Fruit fly (Drosophila melanogaster) whole organism, embryonic: ENCODE measurements around the gene CG32720.
A peak's percentile ranks its signal among the peaks of the same experiment; 100 is the strongest.

Source experiments
- B-H1 ChIP-seq: fragments of 200-800 bp; sonication (Bioruptor generic); IDR thresholded peaks from 3 replicates; pipeline ENCODE4 v1.3.6; 2022; ENCODE audit warnings: missing biosample characterization, missing genetic modification characterization
- BEAF-32 ChIP-seq: fragments of 200-800 bp; sonication (Bioruptor generic); optimal IDR thresholded peaks from 3 replicates; lab custom pipeline; 2017; ENCODE audit warnings: missing biosample characterization, missing genetic modification characterization, mild to moderate bottlenecking, moderate library complexity, missing genetic modification reagents
- Bdp1 ChIP-seq: fragments of 200-800 bp; sonication (Bioruptor generic); optimal IDR thresholded peaks from 3 replicates; lab custom pipeline; 2016; ENCODE audit warnings: missing biosample characterization, missing genetic modification characterization
- CG11723 ChIP-seq: fragments of 200-800 bp; sonication (Bioruptor generic); optimal IDR thresholded peaks from 2 replicates; lab custom pipeline; 2017; ENCODE audit warnings: missing biosample characterization, mild to moderate bottlenecking, missing genetic modification characterization
- CG12071 ChIP-seq: fragments of 200-800 bp; sonication (Bioruptor generic); optimal IDR thresholded peaks from 3 replicates; lab custom pipeline; 2018; ENCODE audit warnings: missing biosample characterization, mild to moderate bottlenecking, missing genetic modification characterization
- CG13123 ChIP-seq: fragments of 200-800 bp; sonication (Bioruptor generic); optimal IDR thresholded peaks from 2 replicates; lab custom pipeline; 2016; ENCODE audit warnings: missing biosample characterization, missing genetic modification characterization
- CG13424 ChIP-seq: fragments of 200-800 bp; sonication (Bioruptor generic); optimal IDR thresholded peaks from 2 replicates; lab custom pipeline; 2019; ENCODE audit warnings: missing biosample characterization, mild to moderate bottlenecking, missing genetic modification characterization, moderate library complexity
- CG13624 ChIP-seq: fragments of 200-800 bp; sonication (Bioruptor generic); optimal IDR thresholded peaks from 2 replicates; lab custom pipeline; 2016; ENCODE audit warnings: missing biosample characterization, missing genetic modification characterization
- CG14860 ChIP-seq: fragments of 200-800 bp; sonication (Bioruptor generic); IDR thresholded peaks from 3 replicates; pipeline ENCODE4 v1.3.6; 2022; ENCODE audit warnings: missing biosample characterization, missing genetic modification characterization; ENCODE audit not compliant: partially characterized antibody
- CG17361 ChIP-seq: fragments of 200-800 bp; sonication (Bioruptor generic); IDR thresholded peaks from 3 replicates; pipeline ENCODE4 v1.3.6; 2022; ENCODE audit warnings: missing biosample characterization, missing genetic modification characterization
- CG2116 ChIP-seq: fragments of 200-800 bp; sonication (Bioruptor generic); optimal IDR thresholded peaks from 3 replicates; lab custom pipeline; 2018; ENCODE audit warnings: missing biosample characterization, mild to moderate bottlenecking, missing genetic modification characterization
- CG30020 ChIP-seq: fragments of 200-800 bp; optimal IDR thresholded peaks from 2 replicates; lab custom pipeline; 2019; ENCODE audit warnings: missing biosample characterization, mild to moderate bottlenecking, missing genetic modification characterization, moderate library complexity
- CG6175 ChIP-seq: fragments of 200-800 bp; sonication (Bioruptor generic); IDR thresholded peaks from 3 replicates; pipeline ENCODE4 v1.3.6; 2022; ENCODE audit warnings: missing biosample characterization, missing genetic modification characterization
- CG6791 ChIP-seq: fragments of 200-800 bp; sonication (Bioruptor generic); IDR thresholded peaks from 3 replicates; pipeline ENCODE4 v1.3.6; 2022; ENCODE audit warnings: missing biosample characterization, missing genetic modification characterization; ENCODE audit not compliant: partially characterized antibody
- CG7271 ChIP-seq: fragments of 200-800 bp; sonication (Bioruptor generic); optimal IDR thresholded peaks from 2 replicates; lab custom pipeline; 2018; ENCODE audit warnings: missing biosample characterization, mild to moderate bottlenecking, missing genetic modification characterization, moderate library complexity
- CG7357 ChIP-seq: fragments of 200-800 bp; sonication (Bioruptor generic); IDR thresholded peaks from 3 replicates; pipeline ENCODE4 v1.3.6; 2022; ENCODE audit warnings: missing biosample characterization, missing genetic modification characterization
- CG7372 ChIP-seq: fragments of 200-800 bp; sonication (Bioruptor generic); IDR thresholded peaks from 2 replicates; pipeline ENCODE4 v1.3.6; 2022; ENCODE audit warnings: missing biosample characterization, missing genetic modification characterization
- CG9727 ChIP-seq: fragments of 200-800 bp; sonication (Bioruptor generic); optimal IDR thresholded peaks from 3 replicates; lab custom pipeline; 2017; ENCODE audit warnings: missing biosample characterization, mild to moderate bottlenecking, missing genetic modification characterization
- Dad ChIP-seq: fragments of 200-800 bp; sonication (Bioruptor generic); optimal IDR thresholded peaks from 3 replicates; lab custom pipeline; 2016; ENCODE audit warnings: missing biosample characterization, missing genetic modification characterization
- Dek ChIP-seq: fragments of 200-800 bp; sonication (Bioruptor generic); optimal IDR thresholded peaks from 3 replicates; lab custom pipeline; 2019; ENCODE audit warnings: missing biosample characterization, mild to moderate bottlenecking, missing genetic modification characterization, moderate library complexity
- Elba2 ChIP-seq: fragments of 200-800 bp; sonication (Bioruptor generic); optimal IDR thresholded peaks from 3 replicates; lab custom pipeline; 2016; ENCODE audit warnings: missing biosample characterization, missing genetic modification characterization
- Ets65A ChIP-seq: fragments of 200-800 bp; sonication (Bioruptor generic); peaks from one replicate; lab custom pipeline; 2016; ENCODE audit warnings: missing biosample characterization, missing genetic modification characterization
- GATAe ChIP-seq: fragments of 200-800 bp; sonication (Bioruptor generic); conservative IDR thresholded peaks from 2 replicates; pipeline ENCODE4 v1.3.6; 2022; ENCODE audit warnings: missing biosample characterization, missing genetic modification characterization
- HLH3B ChIP-seq: fragments of 200-800 bp; sonication (Bioruptor generic); IDR thresholded peaks from 2 replicates; pipeline ENCODE4 v1.3.6; 2022; ENCODE audit warnings: missing biosample characterization, missing genetic modification characterization
- Hmr ChIP-seq: fragments of 200-800 bp; sonication (Bioruptor generic); optimal IDR thresholded peaks from 3 replicates; lab custom pipeline; 2017; ENCODE audit warnings: mild to moderate bottlenecking, missing biosample characterization, missing genetic modification reagents, missing genetic modification characterization
- Hr39 ChIP-seq: fragments of >200 bp; optimal IDR thresholded peaks from 2 replicates; lab custom pipeline; 2017
- Hsf ChIP-seq: fragments of 200-800 bp; sonication (Bioruptor generic); optimal IDR thresholded peaks from 3 replicates; lab custom pipeline; 2016; ENCODE audit warnings: missing biosample characterization, missing genetic modification characterization
- Lhr ChIP-seq: fragments of 200-800 bp; sonication (Bioruptor generic); optimal IDR thresholded peaks from 3 replicates; lab custom pipeline; 2017; ENCODE audit warnings: mild to moderate bottlenecking, missing biosample characterization, missing genetic modification reagents, missing genetic modification characterization
- NC2β ChIP-seq: fragments of 200-800 bp; sonication (Bioruptor generic); optimal IDR thresholded peaks from 2 replicates; lab custom pipeline; 2016; ENCODE audit warnings: missing biosample characterization, missing genetic modification characterization
- Optix ChIP-seq: fragments of 200-800 bp; sonication (Bioruptor generic); IDR thresholded peaks from 3 replicates; pipeline ENCODE4 v1.3.6; 2022; ENCODE audit warnings: missing biosample characterization, missing genetic modification characterization
- Ravus ChIP-seq: fragments of 200-800 bp; sonication (Bioruptor generic); IDR thresholded peaks from 2 replicates; pipeline ENCODE4 v1.3.6; 2022; ENCODE audit warnings: missing biosample characterization, missing genetic modification characterization
- Rfx ChIP-seq: fragments of 200-800 bp; sonication (Bioruptor generic); IDR thresholded peaks from 2 replicates; pipeline ENCODE4 v1.3.6; 2022; ENCODE audit warnings: missing biosample characterization, missing genetic modification characterization
- Sox102F ChIP-seq: fragments of 200-800 bp; sonication (Bioruptor generic); optimal IDR thresholded peaks from 2 replicates; lab custom pipeline; 2018; ENCODE audit warnings: missing biosample characterization, mild to moderate bottlenecking, missing genetic modification characterization, moderate library complexity
- Spps ChIP-seq: fragments of 200-800 bp; sonication (Bioruptor generic); optimal IDR thresholded peaks from 2 replicates; lab custom pipeline; 2018; ENCODE audit warnings: missing biosample characterization, mild to moderate bottlenecking, missing genetic modification characterization
- az2 ChIP-seq: fragments of 200-800 bp; sonication (Bioruptor generic); optimal IDR thresholded peaks from 3 replicates; lab custom pipeline; 2016; ENCODE audit warnings: missing biosample characterization, missing genetic modification characterization
- cato ChIP-seq: fragments of 200-800 bp; sonication (Bioruptor generic); optimal IDR thresholded peaks from 2 replicates; lab custom pipeline; 2016; ENCODE audit warnings: missing biosample characterization, missing genetic modification characterization, borderline replicate concordance
- croc ChIP-seq: fragments of 200-800 bp; sonication (Bioruptor generic); conservative IDR thresholded peaks from 3 replicates; pipeline ENCODE4 v1.3.6; 2022; ENCODE audit warnings: missing biosample characterization, missing genetic modification characterization
- crol ChIP-seq: fragments of 200-800 bp; sonication (Bioruptor generic); IDR thresholded peaks from 2 replicates; pipeline ENCODE4 v1.3.6; 2022; ENCODE audit warnings: missing biosample characterization, missing genetic modification characterization
- da ChIP-seq: fragments of 200-800 bp; sonication (Bioruptor generic); optimal IDR thresholded peaks from 2 replicates; lab custom pipeline; 2016; ENCODE audit warnings: missing biosample characterization, missing genetic modification characterization
- dmrt11E ChIP-seq: fragments of 200-800 bp; sonication (Bioruptor generic); optimal IDR thresholded peaks from 3 replicates; lab custom pipeline; 2018; ENCODE audit warnings: missing biosample characterization, mild to moderate bottlenecking, missing genetic modification characterization, moderate library complexity
- ewg ChIP-seq: fragments of 200-800 bp; sonication (Bioruptor generic); optimal IDR thresholded peaks from 3 replicates; lab custom pipeline; 2017; ENCODE audit warnings: mild to moderate bottlenecking, missing biosample characterization, missing genetic modification reagents, missing genetic modification characterization
- fu2 ChIP-seq: fragments of 200-800 bp; sonication (Bioruptor generic); optimal IDR thresholded peaks from 2 replicates; lab custom pipeline; 2016; ENCODE audit warnings: missing biosample characterization, missing genetic modification characterization
- gro ChIP-seq: fragments of 200-800 bp; sonication (Bioruptor generic); optimal IDR thresholded peaks from 2 replicates; lab custom pipeline; 2016; ENCODE audit warnings: missing biosample characterization, missing genetic modification characterization
- mirr ChIP-seq: fragments of 200-800 bp; sonication (Bioruptor generic); optimal IDR thresholded peaks from 3 replicates; lab custom pipeline; 2018; ENCODE audit warnings: missing biosample characterization, mild to moderate bottlenecking, missing genetic modification characterization
- phol ChIP-seq: fragments of 200-800 bp; sonication (Bioruptor generic); optimal IDR thresholded peaks from 3 replicates; lab custom pipeline; 2018; ENCODE audit warnings: missing biosample characterization, mild to moderate bottlenecking, missing genetic modification characterization, moderate library complexity
- prd ChIP-seq, 3 experiments: fragments of >200 bp in 2 of 3; fragments of 200-800 bp in 1 of 3; sonication (Bioruptor generic) in 1 of 3; optimal IDR thresholded peaks in 2 of 3; IDR thresholded peaks in 1 of 3; 2 replicates in 2 of 3; 3 replicates in 1 of 3; pipeline versions ENCODE4 v1.3.6 to Lab custom; 2017 to 2022; ENCODE audit warnings: missing biosample characterization in 1 of 3, missing genetic modification characterization in 1 of 3
- rib ChIP-seq: fragments of 200-800 bp; sonication (Bioruptor generic); IDR thresholded peaks from 2 replicates; pipeline ENCODE4 v1.3.6; 2022; ENCODE audit warnings: missing biosample characterization, missing genetic modification characterization
- sens ChIP-seq: fragments of 200-800 bp; sonication (Bioruptor generic); peaks from one replicate; lab custom pipeline; 2016; ENCODE audit warnings: missing biosample characterization, missing genetic modification characterization
- ttk ChIP-seq: fragments of 200-800 bp; sonication (Bioruptor generic); IDR thresholded peaks from 2 replicates; pipeline ENCODE4 v2.1.2; 2022; ENCODE audit warnings: missing biosample characterization, missing genetic modification characterization
- vvl ChIP-seq: fragments of 200-800 bp; sonication (Bioruptor generic); IDR thresholded peaks from 2 replicates; pipeline ENCODE4 v1.3.6; 2022; ENCODE audit warnings: missing biosample characterization, missing genetic modification characterization
- zen ChIP-seq: fragments of 200-800 bp; sonication (Bioruptor generic); optimal IDR thresholded peaks from 3 replicates; lab custom pipeline; 2018; ENCODE audit warnings: missing biosample characterization, mild to moderate bottlenecking, missing genetic modification characterization, moderate library complexity
- zf30C ChIP-seq: fragments of 200-800 bp; sonication (Bioruptor generic); optimal IDR thresholded peaks from 3 replicates; lab custom pipeline; 2018; ENCODE audit warnings: missing biosample characterization, mild to moderate bottlenecking, missing genetic modification characterization

Gene CG32720

DNA sequence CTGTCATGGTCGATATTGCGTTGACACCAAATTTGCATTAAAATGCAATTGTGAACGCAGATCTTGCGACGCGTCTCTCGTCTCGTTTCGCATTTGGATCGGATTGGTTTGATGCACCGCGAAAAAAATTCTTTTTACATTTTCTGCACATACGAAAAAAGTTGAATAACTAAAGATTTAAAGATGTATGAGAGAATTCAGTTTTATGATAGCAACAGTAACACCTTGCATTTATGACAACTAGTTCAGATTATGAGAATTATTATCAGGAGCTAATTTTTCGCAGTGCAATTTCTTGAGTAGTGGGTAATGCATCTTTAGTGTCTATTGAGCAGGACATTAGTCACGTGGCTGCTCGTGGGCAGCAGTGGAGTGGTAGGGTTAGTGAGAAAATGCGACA is 7.1 kb upstream of the CG32720 start (continued):
- no peak for TF ChIP-seq BEAF-32 (GFP tag; lab: Kevin White, UChicago)
- peak; percentile 9 for TF ChIP-seq CG9727 (GFP tag; lab: Kevin White, UChicago)
- TF ChIP-seq az2 (GFP tag; lab: Kevin White, UChicago) = no peak
- no peak for TF ChIP-seq CG17361 (GFP tag; lab: Robert Waterston, UW)
- TF ChIP-seq Lhr = no peak
- no peak for TF ChIP-seq Hr39 (lab: Kevin White, UChicago)
- no peak for TF ChIP-seq zf30C (GFP tag; lab: Kevin White, UChicago)
- TF ChIP-seq Elba2 = peak; percentile 2
- no peak for TF ChIP-seq CG7372 (GFP tag; lab: Robert Waterston, UW)
- TF ChIP-seq Bdp1 (GFP tag; lab: Kevin White, UChicago) = no peak
- no peak for TF ChIP-seq HLH3B (GFP tag; lab: Robert Waterston, UW)
- no peak for TF ChIP-seq CG7357 (GFP tag; lab: Robert Waterston, UW)
- no peak for TF ChIP-seq NC2β (GFP tag; lab: Kevin White, UChicago)
- TF ChIP-seq Rfx (GFP tag; lab: Robert Waterston, UW) = no peak
- TF ChIP-seq Ravus (GFP tag; lab: Robert Waterston, UW) = no peak
- no peak for TF ChIP-seq ewg (GFP tag; lab: Kevin White, UChicago)
- no peak for TF ChIP-seq croc
- TF ChIP-seq prd (optimal IDR thresholded peaks at IDR 0.05; lab: Kevin White, UChicago) = no peak
- peak; percentile 65; the same call in 2 of the 3 replicates for TF ChIP-seq prd (GFP tag; IDR thresholded peaks at IDR 0.05; lab: Robert Waterston, UW)
- no peak for TF ChIP-seq vvl (GFP tag; lab: Robert Waterston, UW)
- no peak for TF ChIP-seq CG12071
- TF ChIP-seq CG14860 (GFP tag; lab: Robert Waterston, UW) = no peak
- TF ChIP-seq zen = peak; percentile 57
- TF ChIP-seq Ets65A (GFP tag; lab: Kevin White, UChicago) = peak; percentile 32
- TF ChIP-seq Dek (tag; lab: Kevin White, UChicago) = no peak
- no peak for TF ChIP-seq gro
- no peak for TF ChIP-seq Hsf (GFP tag; lab: Kevin White, UChicago)
- peak; percentile 6 for TF ChIP-seq phol
- TF ChIP-seq CG7271 = no peak
- no peak for TF ChIP-seq CG6791 (GFP tag; lab: Robert Waterston, UW)
- no peak for TF ChIP-seq ttk (GFP tag; lab: Robert Waterston, UW)
- no peak for TF ChIP-seq Hmr
- no peak for TF ChIP-seq da (GFP tag; lab: Kevin White, UChicago)
- TF ChIP-seq sens (GFP tag; lab: Kevin White, UChicago) = peak; percentile 12
- TF ChIP-seq dmrt11E (tag; lab: Kevin White, UChicago) = peak; percentile 19
- no peak for TF ChIP-seq CG13123
- TF ChIP-seq Optix = no peak
- no peak for TF ChIP-seq crol (GFP tag; lab: Robert Waterston, UW)
- TF ChIP-seq mirr = no peak
- no peak for TF ChIP-seq CG30020 (tag; lab: Kevin White, UChicago)
- no peak for TF ChIP-seq rib (GFP tag; lab: Robert Waterston, UW)
- no peak for TF ChIP-seq Spps (tag; lab: Kevin White, UChicago)
- no peak for TF ChIP-seq fu2 (GFP tag; lab: Kevin White, UChicago)
- TF ChIP-seq cato = no peak
- TF ChIP-seq Sox102F (GFP tag; lab: Kevin White, UChicago) = peak; percentile 1
- TF ChIP-seq CG6175 (GFP tag; lab: Robert Waterston, UW) = no peak
- TF ChIP-seq CG13624 (GFP tag; lab: Kevin White, UChicago) = no peak
- TF ChIP-seq CG11723 = no peak
- no peak for TF ChIP-seq Dad (GFP tag; lab: Kevin White, UChicago)
- no peak for TF ChIP-seq GATAe (GFP tag; lab: Robert Waterston, UW)
- TF ChIP-seq B-H1 (GFP tag; lab: Robert Waterston, UW) = no peak
- no peak for TF ChIP-seq CG13424 (tag; lab: Kevin White, UChicago)
- no peak for TF ChIP-seq CG2116 (GFP tag; lab: Kevin White, UChicago)
